Worm (Caenorhabditis elegans) whole organism, L2 larva: ENCODE data around the gene K09C4.2.

ENCODE experiments used
- ama-1 ChIP-seq: fragments of 150-350 bp; optimal IDR thresholded peaks from 2 replicates; lab custom pipeline; 2018; ENCODE audit warnings: inconsistent platforms
- elt-1 ChIP-seq: fragments of 150-350 bp; optimal IDR thresholded peaks from 2 replicates; lab custom pipeline; 2014; ENCODE audit warnings: missing biosample characterization, missing genetic modification characterization
- elt-3 ChIP-seq: sonication (generic microtip); optimal IDR thresholded peaks from 2 replicates; lab custom pipeline; 2017; ENCODE audit warnings: missing biosample characterization, missing genetic modification characterization
- nhr-77 ChIP-seq: fragments of 150-350 bp; optimal IDR thresholded peaks from 2 replicates; lab custom pipeline; 2014; ENCODE audit warnings: missing biosample characterization, missing genetic modification characterization
- unc-62 ChIP-seq: fragments of 150-350 bp; optimal IDR thresholded peaks from 2 replicates; lab custom pipeline; 2014; ENCODE audit warnings: missing biosample characterization, missing genetic modification reagents, missing genetic modification characterization

DNA sequence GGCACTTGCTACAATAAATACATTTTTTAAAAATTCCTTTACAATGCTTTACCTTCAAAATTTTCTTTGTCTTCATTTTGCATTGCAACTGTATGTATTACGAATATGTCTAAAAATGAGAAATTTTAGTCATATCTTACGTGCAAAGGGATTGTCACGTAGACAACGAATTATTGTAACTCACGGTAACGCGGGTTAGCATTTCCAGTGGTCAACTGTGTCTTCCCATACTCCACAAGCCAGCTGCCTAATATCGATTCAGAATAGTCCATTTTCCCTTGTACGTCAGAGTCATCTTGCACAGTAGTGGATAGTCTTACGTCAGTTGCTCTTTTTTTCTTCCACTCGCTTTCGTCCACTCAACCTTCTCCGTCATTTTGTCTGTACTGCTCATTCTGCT is 33.7 kb upstream of the K09C4.2 start, which contains the start of gene fbxb-71:
- no peak for TF ChIP-seq nhr-77
- no peak for TF ChIP-seq elt-1
- TF ChIP-seq ama-1 (lab: Kevin White, UChicago), result no peak
- no peak for TF ChIP-seq elt-3 (tag; lab: Kevin White, UChicago)
- TF ChIP-seq unc-62 (GFP tag; lab: Kevin White, UChicago), result no peak
